Worm (Caenorhabditis elegans): ENCODE results near the gene cox-18.

The cox-18 gene

DNA sequence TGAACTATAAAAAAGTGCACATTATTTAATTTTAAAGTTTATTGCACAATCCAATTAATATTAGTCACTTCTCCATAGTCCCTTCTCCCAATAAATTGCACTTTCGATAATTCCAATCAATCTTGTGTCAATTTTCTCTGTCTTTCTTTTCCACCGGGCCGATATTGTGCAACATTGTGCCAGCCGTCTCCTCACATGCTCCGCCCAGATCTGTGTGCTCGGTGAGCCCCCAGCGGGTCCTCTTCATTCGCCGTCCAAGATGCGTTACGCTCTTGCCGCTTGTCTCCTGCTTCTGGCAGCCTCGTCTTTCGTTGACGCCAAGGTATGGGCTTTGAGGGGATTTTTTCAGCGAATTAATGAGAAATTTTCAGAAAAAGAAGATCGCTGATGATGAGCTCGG, 9.9 kb downstream of the cox-18 start, which contains the start of gene ost-1:
ost-1 (plus strand) TSS at position 207 of the 400 bp plus-strand sequence.
- TF ChIP-seq daf-12 (tag; optimal IDR thresholded peaks at IDR 0.05) (no peak), snpc-4 (tag; optimal IDR thresholded peaks at IDR 0.05) (no peak), ama-1 (optimal IDR thresholded peaks at IDR 0.05) (peak; percentile 29), eor-1 (tag; optimal IDR thresholded peaks at IDR 0.05) (no peak), nhr-237 (tag; optimal IDR thresholded peaks at IDR 0.05) (no peak), lin-15B (tag; optimal IDR thresholded peaks at IDR 0.05) (no peak), nfya-1 (tag; optimal IDR thresholded peaks at IDR 0.05; ENCODE audit: insufficient read depth) (no peak), elt-3 (tag; optimal IDR thresholded peaks at IDR 0.05) (no peak), pha-4 (tag; optimal IDR thresholded peaks at IDR 0.05) (no peak), pqm-1 (tag; optimal IDR thresholded peaks at IDR 0.05) (no peak), zag-1 (tag; optimal IDR thresholded peaks at IDR 0.05) (no peak), egl-5 (tag; optimal IDR thresholded peaks at IDR 0.05) (no peak), egl-27 (tag; optimal IDR thresholded peaks at IDR 0.05) (no peak), unc-39 (tag; optimal IDR thresholded peaks at IDR 0.05) (no peak), lsy-12 (tag; optimal IDR thresholded peaks at IDR 0.05) (no peak), nhr-12 (tag; optimal IDR thresholded peaks at IDR 0.05) (no peak), unc-62 (GFP tag; optimal IDR thresholded peaks at IDR 0.05) (no peak), lin-39 (tag; optimal IDR thresholded peaks at IDR 0.05) (peak; percentile 69)

DNA sequence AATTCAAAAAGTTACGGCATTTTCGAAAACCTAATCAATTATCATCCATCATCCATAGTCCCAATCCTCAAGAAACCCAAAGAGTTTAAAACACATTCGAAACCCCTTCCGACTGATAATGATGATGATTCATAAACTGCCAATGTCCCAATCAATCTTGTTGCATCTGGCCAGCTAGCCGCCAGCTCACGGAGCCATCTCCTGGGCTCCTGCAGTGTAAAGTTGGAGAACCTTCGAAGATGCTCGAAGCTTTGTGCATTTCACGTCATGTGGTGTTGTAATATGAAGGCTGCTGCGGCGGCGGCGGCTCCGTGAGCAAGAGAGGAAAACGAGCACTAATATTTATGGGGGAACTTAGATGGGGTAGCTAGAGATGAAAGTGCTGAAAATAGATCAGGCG, 10.8 kb downstream of the cox-18 start:
- TF ChIP-seq nhr-11 (tag; optimal IDR thresholded peaks at IDR 0.05) (no peak), egl-5 (tag; optimal IDR thresholded peaks at IDR 0.05) (peak; percentile 29), lin-39 (tag; optimal IDR thresholded peaks at IDR 0.05) (peak; percentile 78), lin-15B (tag; optimal IDR thresholded peaks at IDR 0.05) (no peak), eor-1 (tag; optimal IDR thresholded peaks at IDR 0.05) (no peak), ceh-9 (tag; optimal IDR thresholded peaks at IDR 0.05) (no peak), elt-1 (tag; optimal IDR thresholded peaks at IDR 0.05) (no peak), nhr-76 (tag; optimal IDR thresholded peaks at IDR 0.05) (no peak), fkh-10 (GFP tag; optimal IDR thresholded peaks at IDR 0.05) (no peak), ceh-28 (tag; optimal IDR thresholded peaks at IDR 0.05) (no peak), ZK546.5 (tag; optimal IDR thresholded peaks at IDR 0.05) (no peak), nhr-25 (tag; optimal IDR thresholded peaks at IDR 0.05) (no peak), sea-2 (GFP tag; optimal IDR thresholded peaks at IDR 0.05) (no peak), nhr-237 (tag; optimal IDR thresholded peaks at IDR 0.05) (no peak), aly-2 (tag; optimal IDR thresholded peaks at IDR 0.05) (no peak), R02D3.7 (tag; optimal IDR thresholded peaks at IDR 0.05) (no peak)

DNA sequence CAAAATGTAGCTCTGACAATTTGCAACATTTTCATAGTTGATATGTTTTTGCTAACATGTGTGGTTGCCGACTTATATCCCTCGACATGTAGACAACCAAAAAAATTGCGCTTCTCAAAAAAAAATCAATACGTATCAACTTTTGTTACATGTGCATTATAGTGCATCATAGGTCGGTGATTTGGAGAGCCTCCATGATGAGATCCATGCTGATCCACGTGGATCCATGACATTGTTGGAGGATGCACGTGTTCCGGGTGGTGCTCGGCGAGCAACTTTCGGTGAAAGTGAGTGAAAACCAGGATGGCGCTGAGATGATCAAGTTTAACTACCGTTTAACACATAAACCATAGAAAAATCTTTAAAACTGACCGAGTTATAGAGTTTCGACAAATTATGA, 13.7 kb downstream of the cox-18 start:
- TF ChIP-seq nhr-12 (tag; optimal IDR thresholded peaks at IDR 0.05): no peak
- no peak for TF ChIP-seq jun-1 (tag; optimal IDR thresholded peaks at IDR 0.05)
- no peak for TF ChIP-seq nhr-23 (tag; optimal IDR thresholded peaks at IDR 0.05)
- TF ChIP-seq pha-4 (tag; optimal IDR thresholded peaks at IDR 0.05): no peak
- no peak for TF ChIP-seq fkh-2 (tag; optimal IDR thresholded peaks at IDR 0.05)
- TF ChIP-seq ceh-28 (tag; optimal IDR thresholded peaks at IDR 0.05): no peak
- no peak for TF ChIP-seq snpc-4 (tag; optimal IDR thresholded peaks at IDR 0.05)
- TF ChIP-seq lsy-12 (tag; optimal IDR thresholded peaks at IDR 0.05): no peak
- no peak for TF ChIP-seq ceh-16 (tag; optimal IDR thresholded peaks at IDR 0.05)
- no peak for TF ChIP-seq egl-27 (tag; optimal IDR thresholded peaks at IDR 0.05)
- no peak for TF ChIP-seq ztf-11 (tag; optimal IDR thresholded peaks at IDR 0.05)
- no peak for TF ChIP-seq pqm-1 (tag; optimal IDR thresholded peaks at IDR 0.05)
- TF ChIP-seq egl-5 (tag; optimal IDR thresholded peaks at IDR 0.05): no peak

DNA sequence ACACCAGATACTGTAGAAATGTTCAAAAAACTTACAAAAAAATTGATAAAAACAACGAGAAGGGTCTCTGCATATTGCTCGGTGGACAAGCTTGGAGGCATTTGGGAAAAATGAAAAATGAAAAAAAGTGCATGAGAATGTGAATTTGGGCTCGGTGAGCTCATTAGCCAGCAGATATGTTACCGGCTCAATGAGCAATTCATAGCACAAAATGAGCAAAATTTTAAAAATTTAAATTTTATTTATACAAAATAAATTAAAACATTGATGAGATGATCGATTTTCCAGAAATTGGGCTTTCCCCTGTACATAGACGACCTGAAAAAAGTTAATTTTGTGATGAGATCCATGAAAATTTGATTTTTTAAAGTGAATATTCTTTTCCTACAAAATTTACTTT, 16.4 kb downstream of the cox-18 start, which contains the start of gene srx-14:
srx-14 (minus strand) TSS at position 101 of the 400 bp plus-strand sequence.
- TF ChIP-seq nhr-77 (tag; optimal IDR thresholded peaks at IDR 0.05): no peak
- no peak for TF ChIP-seq R02D3.7 (tag; optimal IDR thresholded peaks at IDR 0.05)
- TF ChIP-seq mdl-1 (tag; optimal IDR thresholded peaks at IDR 0.05): no peak
- no peak for TF ChIP-seq nhr-25 (tag; optimal IDR thresholded peaks at IDR 0.05)

DNA sequence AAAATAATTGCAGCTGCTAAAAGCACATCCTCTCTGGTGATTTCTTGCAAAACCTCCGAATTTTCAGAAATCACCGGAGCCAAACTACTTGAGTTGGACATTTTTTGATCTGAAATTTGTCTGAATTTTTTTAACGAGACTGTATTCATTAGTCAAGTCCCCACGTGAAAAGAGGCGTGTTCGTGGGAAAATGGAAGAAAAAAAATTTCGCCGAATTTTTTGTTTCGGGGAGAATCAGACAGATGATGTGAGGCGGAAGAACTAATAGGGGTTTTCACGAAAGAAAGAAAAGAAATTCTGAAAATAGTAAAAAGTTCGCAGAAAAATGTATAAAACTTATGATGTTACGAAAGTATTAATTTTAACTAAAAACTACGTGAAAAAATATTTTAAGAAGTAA, 21.3 kb downstream of the cox-18 start, which contains the start of gene srx-13:
srx-13 (minus strand) TSS at position 101 of the 400 bp plus-strand sequence.
- TF ChIP-seq fos-1 (tag; optimal IDR thresholded peaks at IDR 0.05) (no peak), unc-62 (GFP tag; optimal IDR thresholded peaks at IDR 0.05) (no peak), pha-4 (tag; optimal IDR thresholded peaks at IDR 0.05) (no peak), mdl-1 (tag; optimal IDR thresholded peaks at IDR 0.05) (no peak)
